In genomic region chrX:9899426-9900131, ce11 we compare ENCODE assay signal across 5 worm cellular contexts.
TF ChIP-seq lines count a peak whose summit lies in the region.

Gene phf-34, minus strand, starts transcription at chrX:9899476.

TF ChIP-seq in whole organism, L1 larva, 84 proteins besides CTCF, POLR2A, EP300 and RAD21 (continues in another document):
- TF ChIP-seq pag-3 (tag; optimal IDR thresholded peaks at IDR 0.05; lab: Kevin White, UChicago; ENCODE audit: borderline replicate concordance, insufficient read depth) (no peak), mef-2 (tag; optimal IDR thresholded peaks at IDR 0.05; lab: Kevin White, UChicago) (no peak), aly-2 (tag; optimal IDR thresholded peaks at IDR 0.05; lab: Kevin White, UChicago) (no peak), C34B4.2 (tag; optimal IDR thresholded peaks at IDR 0.05; lab: Kevin White, UChicago) (no peak), lir-3 (tag; optimal IDR thresholded peaks at IDR 0.05; lab: Kevin White, UChicago; ENCODE audit: poor library complexity) (no peak), ceh-88 (GFP tag; IDR thresholded peaks at IDR 0.05; lab: Robert Waterston, UW) (no peak), jun-1 (tag; optimal IDR thresholded peaks at IDR 0.05; lab: Kevin White, UChicago) (peak; percentile 1), unc-30 (tag; optimal IDR thresholded peaks at IDR 0.05; lab: Kevin White, UChicago) (no peak), F16B12.6 (tag; optimal IDR thresholded peaks at IDR 0.05; lab: Kevin White, UChicago) (no peak), nhr-84 (tag; optimal IDR thresholded peaks at IDR 0.05; lab: Kevin White, UChicago) (no peak), irx-1 (tag; optimal IDR thresholded peaks at IDR 0.05; lab: Kevin White, UChicago) (no peak), tbx-2 (tag; optimal IDR thresholded peaks at IDR 0.05; lab: Kevin White, UChicago) (peak; percentile 42), ces-1 (GFP tag; optimal IDR thresholded peaks at IDR 0.05; lab: Kevin White, UChicago) (no peak), efl-1 (optimal IDR thresholded peaks at IDR 0.05; lab: Kevin White, UChicago) (peak in 1 of 2 experiments; percentile 50), efl-1 (GFP tag; optimal IDR thresholded peaks at IDR 0.05 in 1 of 2; lab: Kevin White, UChicago) (no peak), ceh-63 (GFP tag; optimal IDR thresholded peaks at IDR 0.05; lab: Kevin White, UChicago) (no peak), nhr-90 (tag; optimal IDR thresholded peaks at IDR 0.05; lab: Kevin White, UChicago; ENCODE audit: poor library complexity) (no peak), nhr-28 (tag; optimal IDR thresholded peaks at IDR 0.05; lab: Kevin White, UChicago) (no peak)

TF ChIP-seq in whole organism, L3 larva, 47 proteins besides CTCF, POLR2A, EP300 and RAD21:
- TF ChIP-seq unc-62 (GFP tag; optimal IDR thresholded peaks at IDR 0.05; lab: Kevin White, UChicago) (no peak), nhr-43 (tag; optimal IDR thresholded peaks at IDR 0.05; lab: Kevin White, UChicago; ENCODE audit: poor library complexity, severe bottlenecking) (peak; percentile 31), egl-5 (tag; optimal IDR thresholded peaks at IDR 0.05; lab: Kevin White, UChicago) (peak; percentile 13), hmg-11 (tag; optimal IDR thresholded peaks at IDR 0.05; lab: Kevin White, UChicago) (peak; percentile 88), nfya-1 (tag; optimal IDR thresholded peaks at IDR 0.05; lab: Kevin White, UChicago; ENCODE audit: insufficient read depth) (peak; percentile 76), fkh-10 (GFP tag; optimal IDR thresholded peaks at IDR 0.05; lab: Kevin White, UChicago) (peak; percentile 10), lin-39 (tag; optimal IDR thresholded peaks at IDR 0.05; lab: Kevin White, UChicago) (peak; percentile 21), elt-3 (tag; optimal IDR thresholded peaks at IDR 0.05; lab: Kevin White, UChicago) (no peak), skn-1 (tag; optimal IDR thresholded peaks at IDR 0.05; lab: Kevin White, UChicago) (no peak), pha-4 (tag; optimal IDR thresholded peaks at IDR 0.05; lab: Kevin White, UChicago) (peak; percentile 34), snpc-4 (tag; optimal IDR thresholded peaks at IDR 0.05; lab: Kevin White, UChicago) (peak; percentile 34), lin-15B (tag; optimal IDR thresholded peaks at IDR 0.05; lab: Kevin White, UChicago) (peak; percentile 28), nhr-25 (tag; optimal IDR thresholded peaks at IDR 0.05; lab: Kevin White, UChicago) (peak; percentile 61), ztf-4 (tag; optimal IDR thresholded peaks at IDR 0.05; lab: Kevin White, UChicago) (no peak), nhr-23 (tag; optimal IDR thresholded peaks at IDR 0.05; lab: Kevin White, UChicago) (peak; percentile 65)

TF ChIP-seq in whole organism, early embryonic, 17 proteins besides CTCF, POLR2A, EP300 and RAD21:
- no peak for TF ChIP-seq F13C5.2 (tag; optimal IDR thresholded peaks at IDR 0.05; lab: Kevin White, UChicago)
- no peak for TF ChIP-seq ceh-13 (GFP tag; optimal IDR thresholded peaks at IDR 0.05; lab: Kevin White, UChicago)
- TF ChIP-seq ets-7 (tag; optimal IDR thresholded peaks at IDR 0.05; lab: Kevin White, UChicago), result no peak
- TF ChIP-seq ama-1 (optimal IDR thresholded peaks at IDR 0.05; lab: Kevin White, UChicago), result no peak
- peak; percentile 22 for TF ChIP-seq aly-1 (tag; optimal IDR thresholded peaks at IDR 0.05; lab: Kevin White, UChicago)

TF ChIP-seq in whole organism, midembryonic, 9 proteins besides CTCF, POLR2A, EP300 and RAD21:
- no peak for TF ChIP-seq med-1 (GFP tag; optimal IDR thresholded peaks at IDR 0.05; lab: Kevin White, UChicago; ENCODE audit: insufficient read depth)
- TF ChIP-seq cog-1 (tag; optimal IDR thresholded peaks at IDR 0.05; lab: Kevin White, UChicago), result peak; percentile 71

TF ChIP-seq in whole organism, young adult, 124 proteins besides CTCF, POLR2A, EP300 and RAD21:
- TF ChIP-seq egl-18 (GFP tag; IDR thresholded peaks at IDR 0.05; lab: Robert Waterston, UW) (0 out of 2 replicates have a peak, but pooled peaks have one; percentile 22), F49E8.2 (tag; optimal IDR thresholded peaks at IDR 0.05; lab: Kevin White, UChicago; ENCODE audit: insufficient read depth) (no peak), lin-40 (tag; optimal IDR thresholded peaks at IDR 0.05; lab: Kevin White, UChicago) (peak; percentile 24), ZK185.1 (tag; optimal IDR thresholded peaks at IDR 0.05; lab: Kevin White, UChicago; ENCODE audit: poor library complexity, severe bottlenecking) (peak; percentile 32), ztf-26 (tag; optimal IDR thresholded peaks at IDR 0.05; lab: Kevin White, UChicago) (no peak), nhr-120 (GFP tag; IDR thresholded peaks at IDR 0.05; lab: Robert Waterston, UW) (no peak), madf-8 (GFP tag; conservative IDR thresholded peaks at IDR 0.05; lab: Robert Waterston, UW) (no peak), ztf-22 (GFP tag; optimal IDR thresholded peaks at IDR 0.05; lab: Kevin White, UChicago) (no peak), hsf-1 (GFP tag; IDR thresholded peaks at IDR 0.05; lab: Robert Waterston, UW) (0 out of 2 replicates have a peak, but pooled peaks have one; percentile 6)

Comparison
In these comparisons a context has a peak if more than half of its experiments do, and no peak if none do; other contexts are left out.
1. Of the 8 proteins assayed by ChIP-seq in both whole organism, young adult and whole organism, L1 larva: peak only in whole organism, young adult: none; only in whole organism, L1 larva: lin-35 and snpc-4; in both: none; in neither: 4; mixed calls (peak in some experiments, not most) for 2.